Worm (Caenorhabditis elegans) whole organism, L3 larva: Measurements from ENCODE around the gene ZK616.1.

Source experiments
- R02D3.7 ChIP-seq: fragments of 150-350 bp; optimal IDR thresholded peaks from 2 replicates; lab custom pipeline; 2014; ENCODE audit warnings: missing biosample characterization, missing genetic modification characterization
- ZK546.5 ChIP-seq: sonication (generic microtip); optimal IDR thresholded peaks from 2 replicates; lab custom pipeline; 2017; ENCODE audit warnings: missing biosample characterization, missing genetic modification characterization
- aly-2 ChIP-seq: fragments of 150-350 bp; optimal IDR thresholded peaks from 2 replicates; lab custom pipeline; 2014; ENCODE audit warnings: missing biosample characterization, missing genetic modification characterization
- ama-1 ChIP-seq: fragments of 150-350 bp; optimal IDR thresholded peaks from 2 replicates; lab custom pipeline; 2018
- ceh-16 ChIP-seq: sonication (generic microtip); optimal IDR thresholded peaks from 2 replicates; lab custom pipeline; 2017; ENCODE audit warnings: missing biosample characterization, missing genetic modification characterization
- ceh-28 ChIP-seq: fragments of 150-350 bp; optimal IDR thresholded peaks from 2 replicates; lab custom pipeline; 2014; ENCODE audit warnings: missing biosample characterization, missing genetic modification reagents, missing genetic modification characterization
- ceh-82 ChIP-seq: fragments of 150-350 bp; optimal IDR thresholded peaks from 2 replicates; lab custom pipeline; 2014; ENCODE audit warnings: missing biosample characterization, missing genetic modification characterization
- ceh-9 ChIP-seq: sonication (generic microtip); optimal IDR thresholded peaks from 2 replicates; lab custom pipeline; 2018; ENCODE audit warnings: missing biosample characterization, missing genetic modification characterization
- daf-12 ChIP-seq: fragments of 150-350 bp; optimal IDR thresholded peaks from 2 replicates; lab custom pipeline; 2014; ENCODE audit warnings: missing biosample characterization, missing genetic modification reagents, missing genetic modification characterization
- egl-27 ChIP-seq: sonication (generic microtip); optimal IDR thresholded peaks from 4 replicates; lab custom pipeline; 2017; ENCODE audit warnings: missing biosample characterization, missing genetic modification reagents, missing genetic modification characterization
- egl-5 ChIP-seq: fragments of 150-350 bp; optimal IDR thresholded peaks from 2 replicates; lab custom pipeline; 2017; ENCODE audit warnings: missing biosample characterization, missing genetic modification reagents, missing genetic modification characterization, inconsistent platforms
- elt-1 ChIP-seq: fragments of 150-350 bp; optimal IDR thresholded peaks from 2 replicates; lab custom pipeline; 2014; ENCODE audit warnings: missing biosample characterization, missing genetic modification characterization
- elt-2 ChIP-seq: sonication (generic microtip); optimal IDR thresholded peaks from 2 replicates; lab custom pipeline; 2016; ENCODE audit warnings: missing genetic modification reagents, mild to moderate bottlenecking, missing genetic modification characterization, missing compliant biosample characterization
- elt-3 ChIP-seq, 3 experiments: fragments of 150-350 bp in 1 of 3; sonication (generic microtip) in 2 of 3; optimal IDR thresholded peaks; 2 replicates in 2 of 3; 4 replicates in 1 of 3; lab custom pipeline; 2014 to 2017; ENCODE audit warnings: missing biosample characterization in 3 of 3, missing genetic modification characterization in 3 of 3
- eor-1 ChIP-seq, 2 experiments: fragments of 150-350 bp; optimal IDR thresholded peaks; 2 replicates each; lab custom pipeline; 2014 to 2018; ENCODE audit warnings: missing biosample characterization in 2 of 2, missing genetic modification characterization in 2 of 2
- fkh-2 ChIP-seq: fragments of 150-350 bp; optimal IDR thresholded peaks from 2 replicates; lab custom pipeline; 2014; ENCODE audit warnings: missing biosample characterization, missing genetic modification reagents, missing genetic modification characterization
- fos-1 ChIP-seq: fragments of 150-350 bp; optimal IDR thresholded peaks from 2 replicates; lab custom pipeline; 2014; ENCODE audit warnings: missing biosample characterization, missing genetic modification characterization
- hmg-11 ChIP-seq: sonication (generic microtip); optimal IDR thresholded peaks from 2 replicates; lab custom pipeline; 2016; ENCODE audit warnings: missing genetic modification characterization, missing compliant biosample characterization
- jun-1 ChIP-seq: fragments of 150-350 bp; optimal IDR thresholded peaks from 2 replicates; lab custom pipeline; 2014; ENCODE audit warnings: missing biosample characterization, missing genetic modification reagents, missing genetic modification characterization
- lin-15B ChIP-seq: fragments of 150-350 bp; optimal IDR thresholded peaks from 2 replicates; lab custom pipeline; 2014; ENCODE audit warnings: missing biosample characterization, missing genetic modification characterization
- lin-39 ChIP-seq: fragments of 150-350 bp; optimal IDR thresholded peaks from 2 replicates; lab custom pipeline; 2018; ENCODE audit warnings: missing biosample characterization, missing genetic modification reagents, missing genetic modification characterization
- lsy-12 ChIP-seq: sonication (generic microtip); optimal IDR thresholded peaks from 2 replicates; lab custom pipeline; 2016; ENCODE audit warnings: mild to moderate bottlenecking, missing genetic modification characterization, missing compliant biosample characterization
- mdl-1 ChIP-seq: fragments of 150-350 bp; optimal IDR thresholded peaks from 2 replicates; lab custom pipeline; 2014; ENCODE audit warnings: missing biosample characterization, missing genetic modification characterization
- mml-1 ChIP-seq: fragments of 150-350 bp; sonication (generic microtip); optimal IDR thresholded peaks from 3 replicates; lab custom pipeline; 2014; ENCODE audit warnings: missing biosample characterization, missing genetic modification characterization
- nfya-1 ChIP-seq: sonication (generic microtip); optimal IDR thresholded peaks from 2 replicates; lab custom pipeline; 2017; ENCODE audit warnings: missing genetic modification characterization, mild to moderate bottlenecking, missing compliant biosample characterization, antibody characterized with exemption, moderate library complexity; ENCODE audit not compliant: insufficient read depth
- nhr-11 ChIP-seq: fragments of 150-350 bp; optimal IDR thresholded peaks from 2 replicates; lab custom pipeline; 2014; ENCODE audit warnings: missing biosample characterization, missing genetic modification characterization
- nhr-12 ChIP-seq: fragments of 150-350 bp; optimal IDR thresholded peaks from 2 replicates; lab custom pipeline; 2014; ENCODE audit warnings: missing biosample characterization, missing genetic modification characterization
- nhr-23 ChIP-seq: fragments of 150-350 bp; optimal IDR thresholded peaks from 2 replicates; lab custom pipeline; 2014; ENCODE audit warnings: missing biosample characterization, missing genetic modification reagents, missing genetic modification characterization
- nhr-237 ChIP-seq: fragments of 150-350 bp; optimal IDR thresholded peaks from 2 replicates; lab custom pipeline; 2014; ENCODE audit warnings: missing biosample characterization, missing genetic modification characterization
- nhr-25 ChIP-seq: sonication (generic microtip); optimal IDR thresholded peaks from 2 replicates; lab custom pipeline; 2017; ENCODE audit warnings: missing biosample characterization, missing genetic modification characterization
- nhr-28 ChIP-seq: fragments of 150-350 bp; optimal IDR thresholded peaks from 2 replicates; lab custom pipeline; 2014; ENCODE audit warnings: missing biosample characterization, missing genetic modification characterization
- nhr-43 ChIP-seq: sonication (generic microtip); optimal IDR thresholded peaks from 2 replicates; lab custom pipeline; 2016; ENCODE audit warnings: mild to moderate bottlenecking, missing genetic modification characterization, missing compliant biosample characterization; ENCODE audit not compliant: poor library complexity, severe bottlenecking
- pha-4 ChIP-seq: fragments of 150-350 bp; optimal IDR thresholded peaks from 2 replicates; lab custom pipeline; 2014; ENCODE audit warnings: missing biosample characterization, missing genetic modification reagents, missing genetic modification characterization
- pqm-1 ChIP-seq: fragments of 150-350 bp; optimal IDR thresholded peaks from 2 replicates; lab custom pipeline; 2017; ENCODE audit warnings: missing biosample characterization, missing genetic modification characterization, inconsistent platforms
- sea-2 ChIP-seq: fragments of 150-350 bp; sonication (generic microtip); optimal IDR thresholded peaks from 4 replicates; lab custom pipeline; 2014; ENCODE audit warnings: missing biosample characterization, missing genetic modification reagents, missing genetic modification characterization
- snpc-4 ChIP-seq: fragments of 150-350 bp; optimal IDR thresholded peaks from 2 replicates; lab custom pipeline; 2014; ENCODE audit warnings: missing biosample characterization, missing genetic modification characterization
- tbx-2 ChIP-seq: sonication (generic microtip); optimal IDR thresholded peaks from 2 replicates; lab custom pipeline; 2016; ENCODE audit warnings: mild to moderate bottlenecking, missing genetic modification characterization, missing compliant biosample characterization
- unc-39 ChIP-seq: sonication (generic microtip); optimal IDR thresholded peaks from 4 replicates; lab custom pipeline; 2017; ENCODE audit warnings: missing biosample characterization, missing genetic modification characterization
- unc-62 ChIP-seq: fragments of 150-350 bp; sonication (generic microtip); optimal IDR thresholded peaks from 4 replicates; lab custom pipeline; 2014; ENCODE audit warnings: missing biosample characterization, missing genetic modification reagents, missing genetic modification characterization
- ztf-11 ChIP-seq: fragments of 150-350 bp; optimal IDR thresholded peaks from 2 replicates; lab custom pipeline; 2014; ENCODE audit warnings: missing biosample characterization, missing genetic modification characterization
- ztf-4 ChIP-seq: fragments of 150-350 bp; optimal IDR thresholded peaks from 2 replicates; lab custom pipeline; 2014; ENCODE audit warnings: missing biosample characterization, missing genetic modification characterization

Gene ZK616.1

ce11 chrIV:5391507-5392057 lies 9.1 kb upstream of the ZK616.1 start, which contains the start of the genes htp-1 and ZK616.5:
Gene htp-1, minus strand, starts transcription at chrIV:5391557.
Gene ZK616.5, plus strand, starts transcription at chrIV:5391929.
- TF ChIP-seq ZK546.5 (tag; lab: Kevin White, UChicago) (no peak), elt-2 (tag; lab: Kevin White, UChicago) (no peak)
- TF ChIP-seq, all 47 proteins: peak for 0

ce11 chrIV:5393566-5393965 lies 7.1 kb upstream of the ZK616.1 start:
- TF ChIP-seq pqm-1 (tag; lab: Kevin White, UChicago) (peak; percentile 61), pha-4 (peak; percentile 51), nhr-28 (tag; lab: Kevin White, UChicago) (no peak), elt-2 (tag; lab: Kevin White, UChicago) (peak; percentile 68)

- TF ChIP-seq elt-1 (tag; lab: Kevin White, UChicago) (peak; percentile 7), nhr-237 (tag; lab: Kevin White, UChicago) (no peak), tbx-2 (tag; lab: Kevin White, UChicago) (peak; percentile 62), nfya-1 (tag; lab: Kevin White, UChicago) (peak; percentile 80), nhr-43 (peak; percentile 8), mdl-1 (tag; lab: Kevin White, UChicago) (no peak), fkh-2 (no peak), nhr-11 (tag; lab: Kevin White, UChicago) (no peak), lin-15B (tag; lab: Kevin White, UChicago) (peak; percentile 85), elt-2 (tag; lab: Kevin White, UChicago) (peak; percentile 37), lsy-12 (tag; lab: Kevin White, UChicago) (peak; percentile 49), pqm-1 (tag; lab: Kevin White, UChicago) (no peak), lin-39 (peak; percentile 40), ceh-82 (no peak), pha-4 (peak; percentile 89), snpc-4 (peak; percentile 90), ceh-28 (tag; lab: Kevin White, UChicago) (peak; percentile 92), nhr-23 (tag; lab: Kevin White, UChicago) (peak; percentile 83), mml-1 (tag; lab: Kevin White, UChicago) (no peak), unc-62 (GFP tag; lab: Kevin White, UChicago) (no peak), aly-2 (tag; lab: Kevin White, UChicago) (no peak), unc-39 (tag; lab: Kevin White, UChicago) (no peak), elt-3 (tag; optimal IDR thresholded peaks at IDR 0.05; lab: Kevin White, UChicago) (no peak), ZK546.5 (tag; lab: Kevin White, UChicago) (peak; percentile 37), ztf-4 (tag; lab: Kevin White, UChicago) (no peak), R02D3.7 (peak; percentile 63), egl-27 (no peak), hmg-11 (tag; lab: Kevin White, UChicago) (peak; percentile 61), nhr-12 (tag; lab: Kevin White, UChicago) (no peak), egl-5 (tag; lab: Kevin White, UChicago) (peak; percentile 45), ceh-9 (tag; lab: Kevin White, UChicago) (no peak), nhr-25 (tag; lab: Kevin White, UChicago) (peak; percentile 73), sea-2 (GFP tag; lab: Kevin White, UChicago) (no peak), jun-1 (tag; lab: Kevin White, UChicago) (peak; percentile 53)
- TF ChIP-seq, all 47 proteins: peak for 18
Observed at ce11 chrIV:5394687-5395086, 6.0 kb upstream of the ZK616.1 start, which contains the start of the genes perm-3 and swsn-6. Gene perm-3, minus strand, starts transcription at chrIV:5394804. Gene swsn-6, plus strand, starts transcription at chrIV:5395033.

ce11 chrIV:5396769-5397168 lies 3.9 kb upstream of the ZK616.1 start, which contains the start of gene ZK616.3:
Gene ZK616.3, plus strand, starts transcription at chrIV:5397069.
- TF ChIP-seq elt-1 (tag; lab: Kevin White, UChicago) (no peak), nhr-28 (tag; lab: Kevin White, UChicago) (no peak), ceh-16 (tag; lab: Kevin White, UChicago) (no peak), lin-15B (tag; lab: Kevin White, UChicago) (no peak), unc-62 (GFP tag; lab: Kevin White, UChicago) (no peak), nfya-1 (tag; lab: Kevin White, UChicago) (no peak), nhr-12 (tag; lab: Kevin White, UChicago) (no peak), daf-12 (no peak), mml-1 (tag; lab: Kevin White, UChicago) (no peak), ama-1 (lab: Kevin White, UChicago) (no peak), ztf-11 (tag; lab: Kevin White, UChicago) (no peak), mdl-1 (tag; lab: Kevin White, UChicago) (no peak), eor-1 (tag; optimal IDR thresholded peaks at IDR 0.05; lab: Kevin White, UChicago) (no peak), fos-1 (no peak), ztf-4 (tag; lab: Kevin White, UChicago) (no peak)
